Worm (Caenorhabditis elegans) whole organism, L3 larva: ENCODE data around the gene Y39A3A.2.

ENCODE experiments used
- R02D3.7 ChIP-seq: fragments of 150-350 bp; optimal IDR thresholded peaks from 2 replicates; lab custom pipeline; 2014; ENCODE audit warnings: missing biosample characterization, missing genetic modification characterization
- ZK546.5 ChIP-seq: sonication (generic microtip); optimal IDR thresholded peaks from 2 replicates; lab custom pipeline; 2017; ENCODE audit warnings: missing biosample characterization, missing genetic modification characterization
- aly-2 ChIP-seq: fragments of 150-350 bp; optimal IDR thresholded peaks from 2 replicates; lab custom pipeline; 2014; ENCODE audit warnings: missing biosample characterization, missing genetic modification characterization
- ceh-16 ChIP-seq: sonication (generic microtip); optimal IDR thresholded peaks from 2 replicates; lab custom pipeline; 2017; ENCODE audit warnings: missing biosample characterization, missing genetic modification characterization
- ceh-28 ChIP-seq: fragments of 150-350 bp; optimal IDR thresholded peaks from 2 replicates; lab custom pipeline; 2014; ENCODE audit warnings: missing biosample characterization, missing genetic modification reagents, missing genetic modification characterization
- ceh-82 ChIP-seq: fragments of 150-350 bp; optimal IDR thresholded peaks from 2 replicates; lab custom pipeline; 2014; ENCODE audit warnings: missing biosample characterization, missing genetic modification characterization
- ceh-9 ChIP-seq: sonication (generic microtip); optimal IDR thresholded peaks from 2 replicates; lab custom pipeline; 2018; ENCODE audit warnings: missing biosample characterization, missing genetic modification characterization
- daf-12 ChIP-seq: fragments of 150-350 bp; optimal IDR thresholded peaks from 2 replicates; lab custom pipeline; 2014; ENCODE audit warnings: missing biosample characterization, missing genetic modification reagents, missing genetic modification characterization
- egl-27 ChIP-seq: sonication (generic microtip); optimal IDR thresholded peaks from 4 replicates; lab custom pipeline; 2017; ENCODE audit warnings: missing biosample characterization, missing genetic modification reagents, missing genetic modification characterization
- elt-2 ChIP-seq: sonication (generic microtip); optimal IDR thresholded peaks from 2 replicates; lab custom pipeline; 2016; ENCODE audit warnings: missing genetic modification reagents, mild to moderate bottlenecking, missing genetic modification characterization, missing compliant biosample characterization
- elt-3 ChIP-seq, 3 experiments: fragments of 150-350 bp in 1 of 3; sonication (generic microtip) in 2 of 3; optimal IDR thresholded peaks; 2 replicates in 2 of 3; 4 replicates in 1 of 3; lab custom pipeline; 2014 to 2017; ENCODE audit warnings: missing biosample characterization in 3 of 3, missing genetic modification characterization in 3 of 3
- fkh-10 ChIP-seq: sonication (generic microtip); optimal IDR thresholded peaks from 2 replicates; lab custom pipeline; 2017; ENCODE audit warnings: missing biosample characterization, missing genetic modification reagents, missing genetic modification characterization
- fkh-2 ChIP-seq: fragments of 150-350 bp; optimal IDR thresholded peaks from 2 replicates; lab custom pipeline; 2014; ENCODE audit warnings: missing biosample characterization, missing genetic modification reagents, missing genetic modification characterization
- hmg-11 ChIP-seq: sonication (generic microtip); optimal IDR thresholded peaks from 2 replicates; lab custom pipeline; 2016; ENCODE audit warnings: missing genetic modification characterization, missing compliant biosample characterization
- jun-1 ChIP-seq: fragments of 150-350 bp; optimal IDR thresholded peaks from 2 replicates; lab custom pipeline; 2014; ENCODE audit warnings: missing biosample characterization, missing genetic modification reagents, missing genetic modification characterization
- lin-15B ChIP-seq: fragments of 150-350 bp; optimal IDR thresholded peaks from 2 replicates; lab custom pipeline; 2014; ENCODE audit warnings: missing biosample characterization, missing genetic modification characterization
- lin-39 ChIP-seq: fragments of 150-350 bp; optimal IDR thresholded peaks from 2 replicates; lab custom pipeline; 2018; ENCODE audit warnings: missing biosample characterization, missing genetic modification reagents, missing genetic modification characterization
- mml-1 ChIP-seq: fragments of 150-350 bp; sonication (generic microtip); optimal IDR thresholded peaks from 3 replicates; lab custom pipeline; 2014; ENCODE audit warnings: missing biosample characterization, missing genetic modification characterization
- nhr-11 ChIP-seq: fragments of 150-350 bp; optimal IDR thresholded peaks from 2 replicates; lab custom pipeline; 2014; ENCODE audit warnings: missing biosample characterization, missing genetic modification characterization
- nhr-23 ChIP-seq: fragments of 150-350 bp; optimal IDR thresholded peaks from 2 replicates; lab custom pipeline; 2014; ENCODE audit warnings: missing biosample characterization, missing genetic modification reagents, missing genetic modification characterization
- nhr-237 ChIP-seq: fragments of 150-350 bp; optimal IDR thresholded peaks from 2 replicates; lab custom pipeline; 2014; ENCODE audit warnings: missing biosample characterization, missing genetic modification characterization
- nhr-25 ChIP-seq: sonication (generic microtip); optimal IDR thresholded peaks from 2 replicates; lab custom pipeline; 2017; ENCODE audit warnings: missing biosample characterization, missing genetic modification characterization
- nhr-28 ChIP-seq: fragments of 150-350 bp; optimal IDR thresholded peaks from 2 replicates; lab custom pipeline; 2014; ENCODE audit warnings: missing biosample characterization, missing genetic modification characterization
- nhr-43 ChIP-seq: sonication (generic microtip); optimal IDR thresholded peaks from 2 replicates; lab custom pipeline; 2016; ENCODE audit warnings: mild to moderate bottlenecking, missing genetic modification characterization, missing compliant biosample characterization; ENCODE audit not compliant: poor library complexity, severe bottlenecking
- nhr-76 ChIP-seq: fragments of 150-350 bp; sonication (generic microtip); optimal IDR thresholded peaks from 5 replicates; lab custom pipeline; 2014; ENCODE audit warnings: missing biosample characterization, missing genetic modification characterization
- nhr-77 ChIP-seq: fragments of 150-350 bp; optimal IDR thresholded peaks from 2 replicates; lab custom pipeline; 2014; ENCODE audit warnings: missing biosample characterization, missing genetic modification characterization
- pha-4 ChIP-seq: fragments of 150-350 bp; optimal IDR thresholded peaks from 2 replicates; lab custom pipeline; 2014; ENCODE audit warnings: missing biosample characterization, missing genetic modification reagents, missing genetic modification characterization
- pqm-1 ChIP-seq: fragments of 150-350 bp; optimal IDR thresholded peaks from 2 replicates; lab custom pipeline; 2017; ENCODE audit warnings: missing biosample characterization, missing genetic modification characterization, inconsistent platforms
- sea-2 ChIP-seq: fragments of 150-350 bp; sonication (generic microtip); optimal IDR thresholded peaks from 4 replicates; lab custom pipeline; 2014; ENCODE audit warnings: missing biosample characterization, missing genetic modification reagents, missing genetic modification characterization
- skn-1 ChIP-seq: fragments of 150-350 bp; optimal IDR thresholded peaks from 2 replicates; lab custom pipeline; 2014; ENCODE audit warnings: missing biosample characterization, missing genetic modification characterization
- snpc-4 ChIP-seq: fragments of 150-350 bp; optimal IDR thresholded peaks from 2 replicates; lab custom pipeline; 2014; ENCODE audit warnings: missing biosample characterization, missing genetic modification characterization
- unc-39 ChIP-seq: sonication (generic microtip); optimal IDR thresholded peaks from 4 replicates; lab custom pipeline; 2017; ENCODE audit warnings: missing biosample characterization, missing genetic modification characterization
- unc-62 ChIP-seq: fragments of 150-350 bp; sonication (generic microtip); optimal IDR thresholded peaks from 4 replicates; lab custom pipeline; 2014; ENCODE audit warnings: missing biosample characterization, missing genetic modification reagents, missing genetic modification characterization
- zag-1 ChIP-seq: fragments of 150-350 bp; optimal IDR thresholded peaks from 2 replicates; lab custom pipeline; 2014; ENCODE audit warnings: missing biosample characterization, missing genetic modification characterization
- ztf-11 ChIP-seq: fragments of 150-350 bp; optimal IDR thresholded peaks from 2 replicates; lab custom pipeline; 2014; ENCODE audit warnings: missing biosample characterization, missing genetic modification characterization

Gene Y39A3A.2

DNA sequence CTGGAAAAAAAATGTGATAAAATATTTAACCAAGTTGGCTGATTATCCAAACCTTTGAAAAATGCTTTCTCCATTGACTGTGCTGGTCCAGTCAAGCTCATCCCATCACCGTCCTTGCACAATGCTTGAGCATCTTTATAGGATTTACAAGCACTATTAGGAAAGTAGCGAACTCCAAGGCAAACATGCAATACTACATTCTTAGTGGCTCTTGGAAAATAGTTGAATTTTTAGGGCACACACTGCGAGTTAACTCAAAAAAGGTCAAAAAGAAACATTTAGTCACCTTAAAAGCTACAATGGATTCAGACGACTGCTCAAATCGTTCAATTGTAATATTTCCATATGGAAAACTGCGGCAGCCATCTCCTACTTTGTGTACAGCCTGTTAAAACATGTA is 3.4 kb downstream of the Y39A3A.2 start, which contains the start of gene M01E10.3:
Gene M01E10.3, minus strand, starts transcription at position 101 of the 400 bp plus-strand sequence.
- TF ChIP-seq fkh-2 (tag; lab: Kevin White, UChicago) (no peak), skn-1 (tag; lab: Kevin White, UChicago) (no peak), pqm-1 (tag; lab: Kevin White, UChicago) (no peak), ceh-28 (no peak), unc-62 (GFP tag; lab: Kevin White, UChicago) (no peak), ceh-82 (tag; lab: Kevin White, UChicago) (no peak), lin-39 (tag; lab: Kevin White, UChicago) (no peak), nhr-76 (no peak), nhr-43 (tag; lab: Kevin White, UChicago) (no peak), mml-1 (tag; lab: Kevin White, UChicago) (no peak), egl-27 (tag; lab: Kevin White, UChicago) (no peak), daf-12 (tag; lab: Kevin White, UChicago) (no peak), pha-4 (tag; lab: Kevin White, UChicago) (no peak), ceh-16 (tag; lab: Kevin White, UChicago) (no peak), nhr-77 (tag; lab: Kevin White, UChicago) (no peak), zag-1 (tag; lab: Kevin White, UChicago) (no peak), nhr-237 (tag; lab: Kevin White, UChicago) (no peak), nhr-28 (no peak), sea-2 (no peak), ZK546.5 (tag; lab: Kevin White, UChicago) (no peak)

DNA sequence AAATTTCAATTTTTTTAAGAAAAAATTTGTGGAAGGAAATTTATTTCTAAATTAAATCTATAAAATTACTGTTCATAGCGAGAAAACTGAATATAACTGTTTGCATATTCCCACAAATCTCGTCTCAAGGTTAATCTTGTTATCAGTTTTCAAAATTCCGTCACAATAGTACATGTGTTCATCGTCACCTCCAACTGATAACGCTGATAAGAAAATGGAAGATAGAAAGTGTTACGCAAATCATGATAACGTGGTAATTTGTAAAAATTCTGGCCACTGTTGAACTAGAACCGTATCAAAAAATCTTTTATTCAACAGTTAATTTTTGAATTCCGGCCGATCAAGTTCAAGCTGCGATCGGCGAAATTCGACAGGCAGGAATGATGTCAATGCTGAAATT is 4.0 kb downstream of the Y39A3A.2 start:
- TF ChIP-seq daf-12 (tag; lab: Kevin White, UChicago) (no peak), ceh-82 (tag; lab: Kevin White, UChicago) (no peak), lin-15B (no peak), unc-39 (tag; lab: Kevin White, UChicago) (no peak), aly-2 (tag; lab: Kevin White, UChicago) (no peak), elt-3 (tag; optimal IDR thresholded peaks at IDR 0.05; lab: Kevin White, UChicago) (peak in 1 of 3 experiments; percentile 45), nhr-25 (no peak), ZK546.5 (tag; lab: Kevin White, UChicago) (no peak), pqm-1 (tag; lab: Kevin White, UChicago) (peak; percentile 80), nhr-23 (no peak), hmg-11 (tag; lab: Kevin White, UChicago) (no peak), elt-2 (tag; lab: Kevin White, UChicago) (peak; percentile 84), mml-1 (tag; lab: Kevin White, UChicago) (no peak)

DNA sequence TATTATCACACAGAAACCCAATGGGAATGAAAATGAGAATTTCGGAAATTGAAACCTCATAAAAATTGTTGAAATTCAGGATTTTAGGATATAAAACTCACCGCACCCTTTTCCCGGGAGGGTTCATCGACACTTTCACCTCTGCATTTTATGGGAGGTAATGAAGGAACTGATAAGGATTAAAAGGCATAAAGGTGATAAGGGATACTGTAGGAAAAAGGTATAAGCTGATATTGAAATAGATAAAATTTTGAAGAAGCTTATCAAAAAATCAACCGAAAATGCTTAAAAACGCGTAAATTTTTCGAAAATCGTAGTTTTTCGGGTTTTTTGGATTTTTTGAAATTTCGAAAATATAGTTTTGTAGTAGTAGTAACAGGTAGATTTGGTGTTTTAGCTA is 7.0 kb downstream of the Y39A3A.2 start:
- TF ChIP-seq mml-1 (tag; lab: Kevin White, UChicago) = no peak
- no peak for TF ChIP-seq elt-3 (tag; optimal IDR thresholded peaks at IDR 0.05; lab: Kevin White, UChicago)
- no peak for TF ChIP-seq jun-1 (tag; lab: Kevin White, UChicago)
- TF ChIP-seq nhr-11 (tag; lab: Kevin White, UChicago) = no peak
- TF ChIP-seq ceh-9 (tag; lab: Kevin White, UChicago) = no peak
- TF ChIP-seq ztf-11 (tag; lab: Kevin White, UChicago) = no peak
- TF ChIP-seq fkh-10 = no peak
- TF ChIP-seq R02D3.7 = no peak
- no peak for TF ChIP-seq daf-12 (tag; lab: Kevin White, UChicago)
- TF ChIP-seq lin-39 (tag; lab: Kevin White, UChicago) = no peak
- no peak for TF ChIP-seq pha-4 (tag; lab: Kevin White, UChicago)
- peak; percentile 25 for TF ChIP-seq pqm-1 (tag; lab: Kevin White, UChicago)
- TF ChIP-seq elt-2 (tag; lab: Kevin White, UChicago) = peak; percentile 76
- TF ChIP-seq nhr-77 (tag; lab: Kevin White, UChicago) = no peak
- TF ChIP-seq nhr-25 = no peak
- TF ChIP-seq nhr-237 (tag; lab: Kevin White, UChicago) = no peak
- no peak for TF ChIP-seq nhr-28

- TF ChIP-seq zag-1 (tag; lab: Kevin White, UChicago) = no peak
- TF ChIP-seq sea-2 = no peak
- peak; percentile 52 for TF ChIP-seq elt-2 (tag; lab: Kevin White, UChicago)
- no peak for TF ChIP-seq snpc-4
- no peak for TF ChIP-seq daf-12 (tag; lab: Kevin White, UChicago)
- no peak for TF ChIP-seq nhr-237 (tag; lab: Kevin White, UChicago)
Measured at ce11 chrIII:2049825-2050224, 7.6 kb downstream of the Y39A3A.2 start.
